Worm (Caenorhabditis elegans) whole organism, L1 larva: ENCODE measurements around the gene pezo-1.

ENCODE experiments used
- C34B4.2 ChIP-seq: sonication (generic microtip); optimal IDR thresholded peaks from 2 replicates; lab custom pipeline; 2017; ENCODE audit warnings: mild to moderate bottlenecking, missing genetic modification characterization, missing compliant biosample characterization
- Y116A8C.19 ChIP-seq: sonication (generic microtip); optimal IDR thresholded peaks from 2 replicates; lab custom pipeline; 2016; ENCODE audit warnings: missing compliant biosample characterization, missing genetic modification characterization, borderline replicate concordance
- alr-1 ChIP-seq: fragments of 200-800 bp; sonication (Bioruptor generic); optimal IDR thresholded peaks from 2 replicates; lab custom pipeline; 2018; ENCODE audit warnings: borderline replicate concordance, mild to moderate bottlenecking, missing genetic modification characterization, missing compliant biosample characterization
- aly-2 ChIP-seq: fragments of 150-350 bp; optimal IDR thresholded peaks from 2 replicates; lab custom pipeline; 2014; ENCODE audit warnings: missing biosample characterization, missing genetic modification characterization
- ceh-63 ChIP-seq: fragments of 200-800 bp; sonication (Bioruptor generic); optimal IDR thresholded peaks from 2 replicates; lab custom pipeline; 2018; ENCODE audit warnings: mild to moderate bottlenecking, missing genetic modification characterization, missing compliant biosample characterization
- ceh-8 ChIP-seq: fragments of 200-800 bp; sonication (Bioruptor generic); optimal IDR thresholded peaks from 2 replicates; lab custom pipeline; 2018; ENCODE audit warnings: mild to moderate bottlenecking, missing genetic modification characterization, moderate library complexity, missing compliant biosample characterization
- ceh-90 ChIP-seq: sonication (generic microtip); optimal IDR thresholded peaks from 2 replicates; lab custom pipeline; 2016; ENCODE audit warnings: missing genetic modification characterization, missing compliant biosample characterization
- ces-1 ChIP-seq: fragments of 150-350 bp; optimal IDR thresholded peaks from 2 replicates; lab custom pipeline; 2014; ENCODE audit warnings: missing biosample characterization, missing genetic modification reagents, missing genetic modification characterization
- dpl-1 ChIP-seq, 3 experiments: fragments of 150-350 bp in 2 of 3; sonication (generic microtip) in 1 of 3; optimal IDR thresholded peaks; 2 replicates each; lab custom pipeline; 2014 to 2017; ENCODE audit warnings: missing biosample characterization in 3 of 3, missing genetic modification characterization in 3 of 3, missing genetic modification reagents in 3 of 3
- dsc-1 ChIP-seq: sonication (generic microtip); optimal IDR thresholded peaks from 2 replicates; lab custom pipeline; 2016; ENCODE audit warnings: mild to moderate bottlenecking, missing genetic modification characterization, missing compliant biosample characterization
- efl-3 ChIP-seq: fragments of 200-800 bp; sonication (Bioruptor generic); optimal IDR thresholded peaks from 2 replicates; lab custom pipeline; 2018; ENCODE audit warnings: mild to moderate bottlenecking, missing genetic modification characterization, missing compliant biosample characterization
- egl-27 ChIP-seq, 2 experiments: fragments of 150-350 bp in 1 of 2; sonication (generic microtip); optimal IDR thresholded peaks; 3 replicates each; lab custom pipeline; 2017 to 2018; ENCODE audit warnings: missing biosample characterization in 2 of 2, missing genetic modification characterization in 2 of 2, missing genetic modification reagents in 2 of 2
- elt-2 ChIP-seq: sonication (generic microtip); optimal IDR thresholded peaks from 2 replicates; lab custom pipeline; 2016; ENCODE audit warnings: missing genetic modification characterization, mild to moderate bottlenecking, inconsistent platforms, missing compliant biosample characterization, missing genetic modification reagents
- ets-5 ChIP-seq: fragments of 200-800 bp; sonication (Bioruptor generic); IDR thresholded peaks from 2 replicates; pipeline ENCODE4 v1.3.6; 2022; ENCODE audit warnings: missing genetic modification characterization, missing compliant biosample characterization
- fkh-8 ChIP-seq: sonication (generic microtip); optimal IDR thresholded peaks from 2 replicates; lab custom pipeline; 2016; ENCODE audit warnings: mild to moderate bottlenecking, missing genetic modification characterization, missing compliant biosample characterization
- grh-1 ChIP-seq: fragments of 200-800 bp; sonication (Bioruptor generic); IDR thresholded peaks from 2 replicates; pipeline ENCODE4 v1.3.6; 2022; ENCODE audit warnings: missing genetic modification reagents, missing genetic modification characterization, missing compliant biosample characterization
- hlh-17 ChIP-seq: fragments of 200-800 bp; sonication (Bioruptor generic); optimal IDR thresholded peaks from 2 replicates; lab custom pipeline; 2018; ENCODE audit warnings: missing genetic modification characterization, mild to moderate bottlenecking, missing compliant biosample characterization, moderate library complexity, borderline replicate concordance
- hlh-4 ChIP-seq: sonication (generic microtip); optimal IDR thresholded peaks from 2 replicates; lab custom pipeline; 2016; ENCODE audit warnings: mild to moderate bottlenecking, missing genetic modification characterization, missing compliant biosample characterization
- irx-1 ChIP-seq: sonication (generic microtip); optimal IDR thresholded peaks from 2 replicates; lab custom pipeline; 2016; ENCODE audit warnings: missing genetic modification characterization, missing compliant biosample characterization
- jun-1 ChIP-seq: fragments of 150-350 bp; optimal IDR thresholded peaks from 2 replicates; lab custom pipeline; 2014; ENCODE audit warnings: missing biosample characterization, missing genetic modification reagents, missing genetic modification characterization
- lin-15B ChIP-seq: fragments of 150-350 bp; sonication (generic microtip); optimal IDR thresholded peaks from 3 replicates; lab custom pipeline; 2014; ENCODE audit warnings: missing biosample characterization, missing genetic modification characterization
- lin-35 ChIP-seq, 2 experiments: fragments of 150-350 bp; optimal IDR thresholded peaks; 2 replicates each; lab custom pipeline; 2014; ENCODE audit warnings: missing biosample characterization in 2 of 2, missing genetic modification characterization in 2 of 2, missing genetic modification reagents in 2 of 2
- lir-3 ChIP-seq: sonication (generic microtip); optimal IDR thresholded peaks from 2 replicates; lab custom pipeline; 2016; ENCODE audit warnings: mild to moderate bottlenecking, missing genetic modification characterization, moderate library complexity, missing compliant biosample characterization; ENCODE audit not compliant: poor library complexity
- mdl-1 ChIP-seq, 2 experiments: fragments of 150-350 bp; optimal IDR thresholded peaks; 2 replicates each; lab custom pipeline; 2014 to 2017; ENCODE audit warnings: missing biosample characterization in 2 of 2, missing genetic modification characterization in 2 of 2, inconsistent platforms in 1 of 2
- mep-1 ChIP-seq: fragments of 150-350 bp; optimal IDR thresholded peaks from 2 replicates; lab custom pipeline; 2014; ENCODE audit warnings: missing biosample characterization, missing genetic modification characterization
- nhr-28 ChIP-seq: fragments of 150-350 bp; optimal IDR thresholded peaks from 2 replicates; lab custom pipeline; 2014; ENCODE audit warnings: missing biosample characterization, missing genetic modification characterization
- nhr-47 ChIP-seq: sonication (generic microtip); optimal IDR thresholded peaks from 2 replicates; lab custom pipeline; 2016; ENCODE audit warnings: mild to moderate bottlenecking, missing genetic modification characterization, moderate library complexity, missing compliant biosample characterization
- pag-3 ChIP-seq: sonication (generic microtip); optimal IDR thresholded peaks from 2 replicates; lab custom pipeline; 2017; ENCODE audit warnings: missing genetic modification characterization, mild to moderate bottlenecking, missing compliant biosample characterization, antibody characterized with exemption, borderline replicate concordance; ENCODE audit not compliant: insufficient read depth
- rnt-1 ChIP-seq: sonication (generic microtip); optimal IDR thresholded peaks from 2 replicates; lab custom pipeline; 2016; ENCODE audit warnings: mild to moderate bottlenecking, missing genetic modification characterization, moderate library complexity, missing compliant biosample characterization
- sox-4 ChIP-seq: sonication (generic microtip); optimal IDR thresholded peaks from 2 replicates; lab custom pipeline; 2016; ENCODE audit warnings: missing genetic modification characterization, missing compliant biosample characterization
- swsn-7 ChIP-seq: sonication (generic microtip); optimal IDR thresholded peaks from 2 replicates; lab custom pipeline; 2016; ENCODE audit warnings: missing genetic modification characterization, missing compliant biosample characterization
- tlp-1 ChIP-seq: fragments of 150-350 bp; optimal IDR thresholded peaks from 2 replicates; lab custom pipeline; 2014; ENCODE audit warnings: missing biosample characterization, missing genetic modification characterization
- unc-130 ChIP-seq: fragments of 150-350 bp; optimal IDR thresholded peaks from 2 replicates; lab custom pipeline; 2017; ENCODE audit warnings: missing biosample characterization, missing genetic modification characterization, inconsistent platforms
- vab-15 ChIP-seq: sonication (generic microtip); optimal IDR thresholded peaks from 2 replicates; lab custom pipeline; 2017; ENCODE audit warnings: missing genotype, mild to moderate bottlenecking, missing genetic modification characterization, missing compliant biosample characterization
- xbp-1 ChIP-seq: sonication (generic microtip); optimal IDR thresholded peaks from 2 replicates; lab custom pipeline; 2016; ENCODE audit warnings: missing genetic modification characterization, missing compliant biosample characterization
- zag-1 ChIP-seq: fragments of 150-350 bp; optimal IDR thresholded peaks from 2 replicates; lab custom pipeline; 2014; ENCODE audit warnings: missing biosample characterization, missing genetic modification characterization
- ztf-11 ChIP-seq, 2 experiments: sonication (generic microtip); optimal IDR thresholded peaks; 2 replicates each; lab custom pipeline; 2016 to 2017; ENCODE audit warnings: missing genetic modification characterization in 2 of 2, missing biosample characterization in 1 of 2, missing compliant biosample characterization in 1 of 2
- ztf-4 ChIP-seq: fragments of 150-350 bp; optimal IDR thresholded peaks from 2 replicates; lab custom pipeline; 2014; ENCODE audit warnings: missing biosample characterization, missing genetic modification characterization

The pezo-1 gene

ce11 chrIV:9403761-9404420, 37.6 kb upstream of the pezo-1 start (continued):
- TF ChIP-seq ceh-8, result no peak
- TF ChIP-seq irx-1 (tag; lab: Kevin White, UChicago), result peak; percentile 38

DNA sequence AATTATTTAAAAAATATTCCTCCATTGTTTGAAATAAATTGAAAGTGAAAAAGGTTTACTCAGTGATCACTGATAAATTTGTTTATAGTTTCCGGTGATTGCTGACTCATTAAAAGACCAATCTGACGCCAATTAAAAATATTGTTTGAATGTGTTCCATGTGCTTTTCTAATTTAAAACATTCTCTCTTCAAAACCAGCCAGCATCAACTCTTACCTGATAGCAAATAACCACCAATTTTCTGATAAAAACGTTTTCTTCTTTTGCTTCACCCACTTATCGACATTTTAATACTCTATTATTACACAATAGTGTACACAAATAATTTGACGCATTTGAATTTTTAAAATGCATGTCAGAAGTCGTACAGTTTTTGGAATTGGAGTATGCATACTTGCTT, 35.4 kb upstream of the pezo-1 start, which contains the start of gene F56D5.6:
TSS of gene F56D5.6 (plus strand) at position 208 of the 400 bp plus-strand sequence.
- no peak for TF ChIP-seq fkh-8 (tag; lab: Kevin White, UChicago)
- peak; percentile 17 for TF ChIP-seq elt-2

DNA sequence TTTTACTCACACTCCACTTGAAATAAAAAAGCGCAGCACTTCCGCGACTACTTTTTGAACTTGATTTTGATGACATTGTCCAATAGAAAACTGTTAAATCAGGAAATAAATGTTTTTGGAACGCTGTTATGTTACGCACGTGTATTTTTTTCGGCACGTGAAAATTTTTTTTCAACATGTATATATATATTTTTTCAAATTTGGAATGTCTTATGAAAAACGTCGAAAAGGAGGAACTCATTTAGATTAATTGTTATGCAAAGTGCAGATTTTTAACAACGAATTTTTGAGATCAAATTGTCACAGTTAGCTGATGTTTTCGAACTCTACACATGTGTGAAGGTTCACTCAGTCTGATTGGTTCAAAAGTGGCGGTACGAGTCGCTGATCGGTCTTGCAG, 32.2 kb upstream of the pezo-1 start, which contains the start of gene F56D5.2:
TSS of gene F56D5.2 (minus strand) at position 101 of the 400 bp plus-strand sequence.
- TF ChIP-seq aly-2 (tag; lab: Kevin White, UChicago) (no peak), dpl-1 (GFP tag; optimal IDR thresholded peaks at IDR 0.05; lab: Kevin White, UChicago) (no peak), ztf-4 (tag; lab: Kevin White, UChicago) (no peak), alr-1 (tag; lab: Kevin White, UChicago) (no peak), Y116A8C.19 (tag; lab: Kevin White, UChicago) (no peak), rnt-1 (tag; lab: Kevin White, UChicago) (no peak), ceh-8 (no peak), lin-15B (tag; lab: Kevin White, UChicago) (no peak), ztf-11 (tag; optimal IDR thresholded peaks at IDR 0.05; lab: Kevin White, UChicago) (no peak), hlh-17 (GFP tag; lab: Kevin White, UChicago) (no peak), xbp-1 (tag; lab: Kevin White, UChicago) (no peak), nhr-47 (tag; lab: Kevin White, UChicago) (no peak), mep-1 (tag; lab: Kevin White, UChicago) (no peak), nhr-28 (tag; lab: Kevin White, UChicago) (no peak), ceh-90 (tag; lab: Kevin White, UChicago) (no peak), efl-3 (GFP tag; lab: Kevin White, UChicago) (no peak), sox-4 (no peak)

ce11 chrIV:9397278-9397677, 31.0 kb upstream of the pezo-1 start, which contains the start of gene F56D5.3:
F56D5.3 (plus strand) TSS chrIV:9397578.
- TF ChIP-seq lir-3 (tag; lab: Kevin White, UChicago), result no peak
- TF ChIP-seq vab-15 (tag; lab: Kevin White, UChicago), result no peak
- no peak for TF ChIP-seq ces-1 (GFP tag; lab: Kevin White, UChicago)

DNA sequence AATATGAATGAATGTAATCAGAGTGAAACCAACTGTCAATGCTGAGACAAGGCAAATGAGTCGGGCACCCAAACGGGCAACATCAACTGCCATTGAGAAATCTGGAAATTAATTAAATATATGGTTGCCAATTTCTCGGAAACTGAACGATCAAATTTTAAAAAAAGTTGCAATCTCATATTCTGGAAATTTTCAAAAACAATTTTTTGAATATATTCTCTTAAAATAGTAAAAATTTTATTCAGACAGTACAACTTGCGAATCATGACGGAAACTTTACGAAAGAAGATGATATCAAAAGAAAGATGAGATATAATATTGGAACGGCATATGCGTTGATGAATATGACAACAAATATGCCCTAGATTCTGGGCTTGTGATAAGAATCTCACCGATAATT, 29.8 kb upstream of the pezo-1 start, which contains the start of gene col-121:
TSS of gene col-121 (minus strand) at position 101 of the 400 bp plus-strand sequence.
- TF ChIP-seq elt-2 (no peak), jun-1 (tag; lab: Kevin White, UChicago) (no peak), lir-3 (tag; lab: Kevin White, UChicago) (no peak), hlh-4 (tag; lab: Kevin White, UChicago) (no peak), pag-3 (tag; lab: Kevin White, UChicago) (no peak), sox-4 (no peak), aly-2 (tag; lab: Kevin White, UChicago) (no peak), mep-1 (tag; lab: Kevin White, UChicago) (no peak), C34B4.2 (no peak)

- peak in 1 of 2 experiments; percentile 50 for TF ChIP-seq mdl-1 (tag; optimal IDR thresholded peaks at IDR 0.05; lab: Kevin White, UChicago)
- TF ChIP-seq ets-5 (GFP tag; lab: Robert Waterston, UW), result no peak
- TF ChIP-seq swsn-7 (tag; lab: Kevin White, UChicago), result peak; percentile 45
- no peak for TF ChIP-seq tlp-1 (tag; lab: Kevin White, UChicago)
- no peak for TF ChIP-seq zag-1 (tag; lab: Kevin White, UChicago)
- peak; percentile 95 to 98 for TF ChIP-seq lin-35 (GFP tag; optimal IDR thresholded peaks at IDR 0.05; lab: Kevin White, UChicago)
- peak; percentile 67 for TF ChIP-seq nhr-47 (tag; lab: Kevin White, UChicago)
- peak; percentile 68 for TF ChIP-seq xbp-1 (tag; lab: Kevin White, UChicago)
- no peak for TF ChIP-seq mep-1 (tag; lab: Kevin White, UChicago)
- no peak for TF ChIP-seq ceh-63 (GFP tag; lab: Kevin White, UChicago)
- TF ChIP-seq dsc-1 (tag; lab: Kevin White, UChicago), result peak; percentile 35
- TF ChIP-seq Y116A8C.19 (tag; lab: Kevin White, UChicago), result no peak
- TF ChIP-seq efl-3 (GFP tag; lab: Kevin White, UChicago), result no peak
- TF ChIP-seq unc-130, result peak; percentile 64
- TF ChIP-seq grh-1 (GFP tag; lab: Robert Waterston, UW), result 0 out of 2 replicates have a peak, but pooled peaks have one; percentile 6
- TF ChIP-seq elt-2, result no peak
- no peak for TF ChIP-seq egl-27 (tag; optimal IDR thresholded peaks at IDR 0.05; lab: Kevin White, UChicago)
- TF ChIP-seq alr-1 (tag; lab: Kevin White, UChicago), result no peak
Observed at ce11 chrIV:9386038-9386437, 19.7 kb upstream of the pezo-1 start, which contains the start of gene daf-15. daf-15 (plus strand) TSS chrIV:9386208.
